Fruit fly (Drosophila melanogaster): Measurements from ENCODE around the gene GstD6.

Gene GstD6

dm6 chr3R:12345989-12346388 lies 30.9 kb upstream of the GstD6 start (continued):
- TF ChIP-seq CG6765 (GFP tag; optimal IDR thresholded peaks at IDR 0.05) (no peak), E2f1 (GFP tag; IDR thresholded peaks at IDR 0.05) (no peak), Bteb2 (GFP tag; optimal IDR thresholded peaks at IDR 0.05) (no peak), pita (GFP tag; optimal IDR thresholded peaks at IDR 0.05) (no peak), CG10267 (tag; optimal IDR thresholded peaks at IDR 0.05) (peak; percentile 13), jumu (GFP tag; optimal IDR thresholded peaks at IDR 0.05) (no peak), Rx (GFP tag; IDR thresholded peaks at IDR 0.05) (no peak), dmrt11E (tag; optimal IDR thresholded peaks at IDR 0.05) (peak; percentile 10), D (optimal IDR thresholded peaks at IDR 0.05) (no peak), D (GFP tag; optimal IDR thresholded peaks at IDR 0.05) (peak; percentile 26), CG7556 (GFP tag; optimal IDR thresholded peaks at IDR 0.05) (peak; percentile 14), CG6689 (GFP tag; IDR thresholded peaks at IDR 0.05) (peak; percentile 48; the same call in 1 of the 2 replicates), Hand (GFP tag; optimal IDR thresholded peaks at IDR 0.05) (no peak), Doc2 (GFP tag; IDR thresholded peaks at IDR 0.05) (no peak), CG2116 (GFP tag; optimal IDR thresholded peaks at IDR 0.05) (no peak), CG8290 (GFP tag; optimal IDR thresholded peaks at IDR 0.05) (no peak), CG8290 (tag; optimal IDR thresholded peaks at IDR 0.05) (no peak), CG4730 (GFP tag; IDR thresholded peaks at IDR 0.05) (no peak), Hmr (GFP tag; optimal IDR thresholded peaks at IDR 0.05) (no peak), phol (tag; optimal IDR thresholded peaks at IDR 0.05) (peak; percentile 41), pb (GFP tag; optimal IDR thresholded peaks at IDR 0.05) (no peak), grau (tag; optimal IDR thresholded peaks at IDR 0.05) (peak; percentile 34), MTF-1 (GFP tag; optimal IDR thresholded peaks at IDR 0.05; ENCODE audit: borderline replicate concordance) (no peak), zfh1 (GFP tag; IDR thresholded peaks at IDR 0.05) (no peak), CG10431 (GFP tag; optimal IDR thresholded peaks at IDR 0.05) (no peak), CG11085 (GFP tag; IDR thresholded peaks at IDR 0.05) (no peak), wor (GFP tag; IDR thresholded peaks at IDR 0.05) (no peak), CG4820 (GFP tag; optimal IDR thresholded peaks at IDR 0.05) (peak; percentile 0), CG18619 (GFP tag; optimal IDR thresholded peaks at IDR 0.05) (no peak), gem (tag; optimal IDR thresholded peaks at IDR 0.05) (peak; percentile 60), CG10209 (GFP tag; optimal IDR thresholded peaks at IDR 0.05) (no peak), CG17829 (tag; optimal IDR thresholded peaks at IDR 0.05) (peak; percentile 33), Blimp-1 (GFP tag; optimal IDR thresholded peaks at IDR 0.05) (peak; percentile 51), mirr (GFP tag; optimal IDR thresholded peaks at IDR 0.05) (no peak), CG2712 (tag; optimal IDR thresholded peaks at IDR 0.05) (peak; percentile 63), Opbp (GFP tag; IDR thresholded peaks at IDR 0.05; ENCODE audit: partially characterized antibody) (no peak), org-1 (GFP tag; optimal IDR thresholded peaks at IDR 0.05) (no peak), dati (GFP tag; IDR thresholded peaks at IDR 0.05) (no peak), CG15601 (tag; optimal IDR thresholded peaks at IDR 0.05) (peak; percentile 7), corto (GFP tag; optimal IDR thresholded peaks at IDR 0.05) (no peak), prd (optimal IDR thresholded peaks at IDR 0.05) (no peak), prd (GFP tag; IDR thresholded peaks at IDR 0.05) (peak; percentile 32; the same call in 1 of the 3 replicates), PHDP (tag; optimal IDR thresholded peaks at IDR 0.05) (no peak), HmgZ (tag; optimal IDR thresholded peaks at IDR 0.05) (no peak), bsh (GFP tag; optimal IDR thresholded peaks at IDR 0.05) (peak in 1 of 2 experiments; percentile 31), CG3847 (GFP tag; IDR thresholded peaks at IDR 0.05) (no peak), cg (GFP tag; optimal IDR thresholded peaks at IDR 0.05) (no peak), ato (GFP tag; IDR thresholded peaks at IDR 0.05; ENCODE audit: partially characterized antibody) (no peak), CG7839 (tag; optimal IDR thresholded peaks at IDR 0.05) (peak; percentile 35), h (optimal IDR thresholded peaks at IDR 0.05) (no peak)
